Worm (Caenorhabditis elegans) whole organism, early embryonic: Measurements from ENCODE around the gene hrg-6.

ENCODE experiments used
- aly-1 ChIP-seq: sonication (generic microtip); optimal IDR thresholded peaks from 2 replicates; lab custom pipeline; 2016; ENCODE audit warnings: missing genetic modification characterization, missing compliant biosample characterization
- ama-1 ChIP-seq: fragments of 150-350 bp; optimal IDR thresholded peaks from 2 replicates; lab custom pipeline; 2014
- tbx-11 ChIP-seq: fragments of 200-800 bp; sonication (Bioruptor generic); IDR thresholded peaks from 2 replicates; pipeline ENCODE4 v1.3.6; 2022; ENCODE audit warnings: missing genetic modification characterization, missing compliant biosample characterization

DNA sequence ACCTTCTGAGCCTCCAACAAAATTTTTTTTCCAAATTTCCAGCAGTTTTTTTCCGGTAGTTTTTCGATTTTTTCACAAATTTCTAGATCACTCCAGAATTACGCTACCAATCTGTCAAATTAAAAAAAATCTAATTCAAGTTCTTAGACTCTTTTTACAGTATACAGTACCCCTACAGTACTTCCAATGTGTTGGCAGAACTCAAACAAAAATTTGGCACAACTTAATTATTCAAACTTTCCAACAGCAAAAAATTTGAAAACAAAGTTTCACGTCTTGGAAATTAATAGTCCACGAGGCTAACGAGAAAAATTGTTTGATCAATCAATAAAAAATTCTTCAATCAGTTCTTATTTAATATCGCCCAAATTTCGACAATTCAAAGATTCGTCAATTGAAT lies 17.4 kb downstream of the hrg-6 start, which contains the start of gene F36H1.3:
- TF ChIP-seq aly-1 (tag; lab: Kevin White, UChicago) (no peak), ama-1 (no peak), tbx-11 (no peak)
